Fruit fly (Drosophila melanogaster) whole organism, adult: ENCODE results near the gene CG42544.

ENCODE experiments used
- CG7045 ChIP-seq: fragments of 200-800 bp; sonication (Bioruptor generic); optimal IDR thresholded peaks from 2 replicates; lab custom pipeline; 2017; ENCODE audit warnings: missing biosample characterization, mild to moderate bottlenecking, missing genetic modification characterization
- CG7101 ChIP-seq: fragments of 200-800 bp; sonication (Bioruptor generic); optimal IDR thresholded peaks from 2 replicates; lab custom pipeline; 2018; ENCODE audit warnings: missing biosample characterization, mild to moderate bottlenecking, missing genetic modification characterization, moderate library complexity
- pad ChIP-seq: fragments of 200-800 bp; sonication (Bioruptor generic); optimal IDR thresholded peaks from 3 replicates; lab custom pipeline; 2017; ENCODE audit warnings: missing biosample characterization, missing genetic modification characterization, mild to moderate bottlenecking, moderate library complexity, missing genetic modification reagents

DNA sequence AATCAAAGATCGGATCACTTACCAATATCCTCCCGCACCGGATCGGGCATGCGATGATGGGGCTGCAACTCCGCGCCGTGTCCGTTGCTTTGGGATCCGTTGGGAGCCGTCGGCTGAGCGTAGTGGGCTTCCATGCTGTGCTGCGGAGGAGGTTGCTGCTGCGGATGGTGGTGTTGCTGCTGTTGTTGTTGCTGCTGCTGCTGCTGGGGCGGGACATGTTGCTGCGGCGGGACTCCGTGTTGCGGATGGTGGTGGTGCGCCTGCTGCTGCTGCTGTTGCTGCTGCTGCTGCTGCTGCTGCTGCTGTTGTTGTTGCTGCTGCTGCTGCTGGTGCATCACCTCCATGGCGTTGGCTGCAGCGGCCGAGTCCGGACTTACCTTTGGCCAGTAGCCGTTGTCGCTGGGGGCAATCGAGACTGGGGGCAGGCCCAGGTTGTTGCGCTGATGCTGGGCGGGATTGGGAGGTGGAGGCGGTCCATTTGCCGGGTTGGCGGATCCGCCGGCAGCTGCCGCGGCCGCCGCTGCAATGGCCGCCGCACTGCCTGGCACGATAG, 29.3 kb upstream of the CG42544 start:
- TF ChIP-seq CG7101 (no peak), pad (GFP tag; lab: Kevin White, UChicago) (no peak), CG7045 (GFP tag; lab: Kevin White, UChicago) (no peak)
